Worm (Caenorhabditis elegans): ENCODE measurements around the gene crld-1.

DNA sequence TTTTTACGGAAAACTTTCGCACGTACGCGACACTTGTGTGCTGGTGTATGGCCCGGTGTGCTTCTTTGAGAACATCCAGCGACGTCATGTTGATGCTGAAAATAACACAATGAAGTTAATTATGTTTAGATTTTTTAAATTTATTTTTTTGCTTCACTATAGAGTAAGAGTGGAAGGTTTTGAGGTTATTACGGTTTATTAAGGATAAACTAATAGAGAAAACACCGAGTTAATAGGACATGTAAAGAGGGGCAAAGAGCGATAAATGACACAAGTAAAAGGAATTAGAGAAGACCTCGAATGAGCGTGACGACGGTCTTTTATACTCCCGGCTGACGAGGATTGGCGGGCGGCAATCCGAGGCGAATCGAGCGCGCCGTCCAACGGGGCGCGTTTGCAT, 34.7 kb upstream of the crld-1 start, which contains the start of gene F58D2.4:
- TF ChIP-seq ama-1 (optimal IDR thresholded peaks at IDR 0.05) (no peak), B0310.2 (tag; optimal IDR thresholded peaks at IDR 0.05) (no peak), aly-1 (tag; optimal IDR thresholded peaks at IDR 0.05) (no peak), flt-1 (GFP tag; IDR thresholded peaks at IDR 0.05) (no peak), pes-1 (GFP tag; IDR thresholded peaks at IDR 0.05) (no peak), sea-1 (GFP tag; conservative IDR thresholded peaks at IDR 0.05) (no peak), ceh-13 (GFP tag; optimal IDR thresholded peaks at IDR 0.05) (no peak), F13C5.2 (tag; optimal IDR thresholded peaks at IDR 0.05) (no peak), hmbx-1 (tag; optimal IDR thresholded peaks at IDR 0.05) (no peak), ets-7 (tag; optimal IDR thresholded peaks at IDR 0.05) (no peak), tbx-11 (GFP tag; IDR thresholded peaks at IDR 0.05) (no peak), ceh-36 (tag; optimal IDR thresholded peaks at IDR 0.05) (no peak), scrt-1 (GFP tag; IDR thresholded peaks at IDR 0.05) (no peak)

Data from whole organism, early embryonic.